Worm (Caenorhabditis elegans): ENCODE measurements around the gene jmjd-1.2.

Gene jmjd-1.2

ce11 chrIV:4613516-4613915, 47.3 kb upstream of the jmjd-1.2 start:
- TF ChIP-seq odd-2 (tag; optimal IDR thresholded peaks at IDR 0.05) (no peak), C38D4.7 (GFP tag; optimal IDR thresholded peaks at IDR 0.05) (no peak), ttx-3 (tag; optimal IDR thresholded peaks at IDR 0.05) (no peak), ceh-14 (tag; optimal IDR thresholded peaks at IDR 0.05) (peak; percentile 3)

ce11 chrIV:4623852-4624251, 36.9 kb upstream of the jmjd-1.2 start:
- TF ChIP-seq ceh-22 (tag; optimal IDR thresholded peaks at IDR 0.05) = no peak
- TF ChIP-seq ceh-31 (tag; optimal IDR thresholded peaks at IDR 0.05) = peak; percentile 4

- TF ChIP-seq unc-86 (tag; optimal IDR thresholded peaks at IDR 0.05) (no peak), ama-1 (optimal IDR thresholded peaks at IDR 0.05) (no peak), ahr-1 (tag; optimal IDR thresholded peaks at IDR 0.05) (no peak), K02D7.2 (tag; optimal IDR thresholded peaks at IDR 0.05) (no peak), nfya-1 (tag; optimal IDR thresholded peaks at IDR 0.05) (no peak), syd-9 (tag; optimal IDR thresholded peaks at IDR 0.05) (no peak), ceh-31 (tag; optimal IDR thresholded peaks at IDR 0.05) (no peak)
Observed at ce11 chrIV:4633393-4633792, 27.4 kb upstream of the jmjd-1.2 start, which contains the start of gene R105.1. Gene R105.1 (plus strand): TSS chrIV:4633693.

ce11 chrIV:4636001-4636400, 24.8 kb upstream of the jmjd-1.2 start, which contains the start of gene R105.5:
Gene R105.5 (plus strand): TSS chrIV:4636301.
- TF ChIP-seq ceh-48 (tag; optimal IDR thresholded peaks at IDR 0.05) (no peak), ref-2 (tag; optimal IDR thresholded peaks at IDR 0.05) (no peak), fax-1 (tag; optimal IDR thresholded peaks at IDR 0.05) (no peak), nfya-1 (tag; optimal IDR thresholded peaks at IDR 0.05) (no peak), pax-1 (tag; optimal IDR thresholded peaks at IDR 0.05) (no peak), ceh-9 (tag; optimal IDR thresholded peaks at IDR 0.05) (no peak), lin-11 (tag; optimal IDR thresholded peaks at IDR 0.05) (no peak), Y22D7AL.16 (tag; optimal IDR thresholded peaks at IDR 0.05) (no peak), pat-9 (tag; optimal IDR thresholded peaks at IDR 0.05) (no peak), fkh-10 (GFP tag; optimal IDR thresholded peaks at IDR 0.05) (no peak), C38D4.7 (GFP tag; optimal IDR thresholded peaks at IDR 0.05) (no peak), ceh-14 (tag; optimal IDR thresholded peaks at IDR 0.05) (no peak), ztf-16 (tag; optimal IDR thresholded peaks at IDR 0.05) (no peak), pros-1 (tag; optimal IDR thresholded peaks at IDR 0.05) (no peak)

ce11 chrIV:4637840-4638239, 23.0 kb upstream of the jmjd-1.2 start, which contains the start of gene F19C7.8:
Gene F19C7.8 (minus strand): TSS chrIV:4638095.
- TF ChIP-seq elt-2 (tag; optimal IDR thresholded peaks at IDR 0.05) = no peak
- peak; percentile 44 for TF ChIP-seq unc-55 (GFP tag; optimal IDR thresholded peaks at IDR 0.05)
- TF ChIP-seq ceh-30 (tag; optimal IDR thresholded peaks at IDR 0.05) = no peak
- no peak for TF ChIP-seq Y22D7AL.16 (tag; optimal IDR thresholded peaks at IDR 0.05)
- TF ChIP-seq ceh-48 (tag; optimal IDR thresholded peaks at IDR 0.05) = no peak

- TF ChIP-seq fkh-6 (tag; optimal IDR thresholded peaks at IDR 0.05) = no peak
Observed at ce11 chrIV:4639352-4639751, 21.4 kb upstream of the jmjd-1.2 start.

ce11 chrIV:4640941-4641340, 19.9 kb upstream of the jmjd-1.2 start:
- TF ChIP-seq syd-9 (tag; optimal IDR thresholded peaks at IDR 0.05) = no peak
- no peak for TF ChIP-seq pros-1 (tag; optimal IDR thresholded peaks at IDR 0.05)

- TF ChIP-seq ceh-2 (tag; optimal IDR thresholded peaks at IDR 0.05) (no peak), nfya-1 (tag; optimal IDR thresholded peaks at IDR 0.05) (no peak), lin-11 (tag; optimal IDR thresholded peaks at IDR 0.05) (no peak), dmd-4 (tag; optimal IDR thresholded peaks at IDR 0.05; ENCODE audit: borderline replicate concordance) (no peak), mec-3 (tag; optimal IDR thresholded peaks at IDR 0.05; ENCODE audit: borderline replicate concordance) (no peak), tbx-7 (tag; optimal IDR thresholded peaks at IDR 0.05) (no peak), sdc-2 (tag; optimal IDR thresholded peaks at IDR 0.05) (no peak), ceh-18 (tag; optimal IDR thresholded peaks at IDR 0.05) (no peak), ahr-1 (tag; optimal IDR thresholded peaks at IDR 0.05) (no peak), ceh-30 (tag; optimal IDR thresholded peaks at IDR 0.05) (no peak), unc-55 (GFP tag; optimal IDR thresholded peaks at IDR 0.05) (no peak), eyg-1 (tag; optimal IDR thresholded peaks at IDR 0.05) (no peak), ceh-34 (tag; optimal IDR thresholded peaks at IDR 0.05) (no peak), hlh-6 (tag; optimal IDR thresholded peaks at IDR 0.05) (no peak), unc-86 (tag; optimal IDR thresholded peaks at IDR 0.05) (no peak)
Observed at ce11 chrIV:4643577-4643976, 17.2 kb upstream of the jmjd-1.2 start.
